Fruit fly (Drosophila melanogaster) whole organism, embryonic: Measurements from ENCODE around the gene Uggt.
A peak's percentile ranks its signal among the peaks of the same experiment; 100 is the strongest.

Experiments
- Ada2b ChIP-seq: fragments of 200-800 bp; sonication (Bioruptor generic); IDR thresholded peaks from 2 replicates; pipeline ENCODE4 v1.3.6; 2022; ENCODE audit warnings: missing biosample characterization, missing genetic modification characterization
- C15 ChIP-seq: fragments of 200-800 bp; sonication (Bioruptor generic); IDR thresholded peaks from 3 replicates; pipeline ENCODE4 v1.3.6; 2022; ENCODE audit warnings: missing biosample characterization, missing genetic modification characterization
- CG12744 ChIP-seq: fragments of 200-800 bp; sonication (Bioruptor generic); optimal IDR thresholded peaks from 2 replicates; lab custom pipeline; 2016; ENCODE audit warnings: missing biosample characterization, missing genetic modification characterization
- CG12769 ChIP-seq: fragments of 200-800 bp; sonication (Bioruptor generic); optimal IDR thresholded peaks from 2 replicates; lab custom pipeline; 2019; ENCODE audit warnings: missing biosample characterization, mild to moderate bottlenecking, missing genetic modification characterization, moderate library complexity
- CG13287 ChIP-seq: fragments of 200-800 bp; sonication (Bioruptor generic); IDR thresholded peaks from 2 replicates; pipeline ENCODE4 v1.3.6; 2022; ENCODE audit warnings: missing biosample characterization, missing genetic modification characterization; ENCODE audit not compliant: partially characterized antibody
- CG17361 ChIP-seq: fragments of 200-800 bp; sonication (Bioruptor generic); IDR thresholded peaks from 3 replicates; pipeline ENCODE4 v1.3.6; 2022; ENCODE audit warnings: missing biosample characterization, missing genetic modification characterization
- CG17612 ChIP-seq: fragments of 200-800 bp; sonication (Bioruptor generic); IDR thresholded peaks from 2 replicates; pipeline ENCODE4 v1.3.6; 2022; ENCODE audit warnings: missing biosample characterization, missing genetic modification characterization
- CG18599 ChIP-seq: fragments of 200-800 bp; sonication (Bioruptor generic); optimal IDR thresholded peaks from 3 replicates; lab custom pipeline; 2017; ENCODE audit warnings: missing biosample characterization, missing genetic modification characterization, mild to moderate bottlenecking, moderate library complexity, missing genetic modification reagents
- CG31441 ChIP-seq: fragments of 200-800 bp; sonication (Bioruptor generic); IDR thresholded peaks from 2 replicates; pipeline ENCODE4 v1.3.6; 2022; ENCODE audit warnings: missing biosample characterization, missing genetic modification characterization
- CG42726 ChIP-seq: fragments of 200-800 bp; sonication (Bioruptor generic); IDR thresholded peaks from 2 replicates; pipeline ENCODE4 v1.3.6; 2022; ENCODE audit warnings: missing biosample characterization, missing genetic modification characterization; ENCODE audit not compliant: partially characterized antibody
- CG4282 ChIP-seq: fragments of 200-800 bp; sonication (Bioruptor generic); optimal IDR thresholded peaks from 2 replicates; lab custom pipeline; 2016; ENCODE audit warnings: missing biosample characterization, missing genetic modification characterization
- CG4617 ChIP-seq: fragments of 200-800 bp; sonication (Bioruptor generic); optimal IDR thresholded peaks from 3 replicates; lab custom pipeline; 2016; ENCODE audit warnings: missing biosample characterization, missing genetic modification characterization, borderline replicate concordance
- CG6175 ChIP-seq: fragments of 200-800 bp; sonication (Bioruptor generic); IDR thresholded peaks from 3 replicates; pipeline ENCODE4 v1.3.6; 2022; ENCODE audit warnings: missing biosample characterization, missing genetic modification characterization
- CG6813 ChIP-seq: fragments of 200-800 bp; sonication (Bioruptor generic); optimal IDR thresholded peaks from 2 replicates; lab custom pipeline; 2017; ENCODE audit warnings: missing biosample characterization, missing genetic modification characterization, mild to moderate bottlenecking, moderate library complexity, missing genetic modification reagents
- CG7839 ChIP-seq: fragments of 200-800 bp; sonication (Bioruptor generic); optimal IDR thresholded peaks from 3 replicates; lab custom pipeline; 2018; ENCODE audit warnings: missing biosample characterization, mild to moderate bottlenecking, missing genetic modification characterization, moderate library complexity
- CG7963 ChIP-seq: fragments of 200-800 bp; sonication (Bioruptor generic); IDR thresholded peaks from 3 replicates; pipeline ENCODE4 v1.3.6; 2022; ENCODE audit warnings: missing biosample characterization, missing genetic modification characterization; ENCODE audit not compliant: partially characterized antibody
- CG8359 ChIP-seq: fragments of 200-800 bp; sonication (Bioruptor generic); optimal IDR thresholded peaks from 2 replicates; lab custom pipeline; 2017; ENCODE audit warnings: missing biosample characterization, mild to moderate bottlenecking, missing genetic modification characterization, borderline replicate concordance
- CG9215 ChIP-seq: fragments of 200-800 bp; sonication (Bioruptor generic); IDR thresholded peaks from 2 replicates; pipeline ENCODE4 v1.3.6; 2022; ENCODE audit warnings: missing biosample characterization, missing genetic modification characterization
- CG9817 ChIP-seq: fragments of 200-800 bp; sonication (Bioruptor generic); optimal IDR thresholded peaks from 2 replicates; lab custom pipeline; 2018; ENCODE audit warnings: missing biosample characterization, mild to moderate bottlenecking, missing genetic modification characterization, moderate library complexity
- Dad ChIP-seq: fragments of 200-800 bp; sonication (Bioruptor generic); optimal IDR thresholded peaks from 3 replicates; lab custom pipeline; 2016; ENCODE audit warnings: missing biosample characterization, missing genetic modification characterization
- Dll ChIP-seq: fragments of 200-800 bp; sonication (Bioruptor generic); IDR thresholded peaks from 4 replicates; pipeline ENCODE4 v1.3.6; 2022; ENCODE audit warnings: missing biosample characterization, missing genetic modification characterization; ENCODE audit not compliant: partially characterized antibody
- Drgx ChIP-seq: fragments of 200-800 bp; sonication (Bioruptor generic); IDR thresholded peaks from 2 replicates; pipeline ENCODE4 v1.3.6; 2022; ENCODE audit warnings: missing biosample characterization, missing genetic modification characterization
- Elba2 ChIP-seq: fragments of 200-800 bp; sonication (Bioruptor generic); optimal IDR thresholded peaks from 3 replicates; lab custom pipeline; 2016; ENCODE audit warnings: missing biosample characterization, missing genetic modification characterization
- Ets65A ChIP-seq: fragments of 200-800 bp; sonication (Bioruptor generic); peaks from one replicate; lab custom pipeline; 2016; ENCODE audit warnings: missing biosample characterization, missing genetic modification characterization
- Gsc ChIP-seq: fragments of 200-800 bp; sonication (Bioruptor generic); IDR thresholded peaks from 2 replicates; pipeline ENCODE4 v1.3.6; 2022; ENCODE audit warnings: missing biosample characterization, missing genetic modification characterization
- HHEX ChIP-seq: fragments of 200-800 bp; sonication (Bioruptor generic); optimal IDR thresholded peaks from 3 replicates; lab custom pipeline; 2017; ENCODE audit warnings: missing biosample characterization, mild to moderate bottlenecking, missing genetic modification characterization, missing genetic modification reagents
- Hsf ChIP-seq: fragments of 200-800 bp; sonication (Bioruptor generic); optimal IDR thresholded peaks from 3 replicates; lab custom pipeline; 2016; ENCODE audit warnings: missing biosample characterization, missing genetic modification characterization
- Lhr ChIP-seq: fragments of 200-800 bp; sonication (Bioruptor generic); optimal IDR thresholded peaks from 3 replicates; lab custom pipeline; 2017; ENCODE audit warnings: mild to moderate bottlenecking, missing biosample characterization, missing genetic modification reagents, missing genetic modification characterization
- MBD-R2 ChIP-seq: fragments of 200-800 bp; sonication (Bioruptor generic); IDR thresholded peaks from 2 replicates; pipeline ENCODE4 v1.3.6; 2022; ENCODE audit warnings: missing biosample characterization, missing genetic modification characterization
- Nf-YA ChIP-seq: fragments of 200-800 bp; sonication (Bioruptor generic); IDR thresholded peaks from 2 replicates; pipeline ENCODE4 v1.3.6; 2022; ENCODE audit warnings: missing biosample characterization, missing genetic modification characterization
- al ChIP-seq: fragments of 200-800 bp; sonication (Bioruptor generic); IDR thresholded peaks from 2 replicates; pipeline ENCODE4 v1.3.6; 2022; ENCODE audit warnings: missing biosample characterization, missing genetic modification characterization
- amos ChIP-seq: fragments of 200-800 bp; sonication (Bioruptor generic); IDR thresholded peaks from 2 replicates; pipeline ENCODE4 v1.3.6; 2022; ENCODE audit warnings: missing biosample characterization, missing genetic modification characterization; ENCODE audit not compliant: partially characterized antibody
- aop ChIP-seq: fragments of 200-800 bp; sonication (Bioruptor generic); IDR thresholded peaks from 2 replicates; pipeline ENCODE4 v1.3.6; 2022; ENCODE audit warnings: missing biosample characterization, missing genetic modification characterization
- ato ChIP-seq: fragments of 200-800 bp; sonication (Bioruptor generic); IDR thresholded peaks from 2 replicates; pipeline ENCODE4 v1.3.6; 2022; ENCODE audit warnings: missing biosample characterization, missing genetic modification characterization; ENCODE audit not compliant: partially characterized antibody
- chinmo ChIP-seq: fragments of 200-800 bp; sonication (Bioruptor generic); IDR thresholded peaks from 4 replicates; pipeline ENCODE4 v1.3.6; 2022; ENCODE audit warnings: missing biosample characterization, missing genetic modification characterization; ENCODE audit not compliant: partially characterized antibody
- nerfin-2 ChIP-seq: fragments of 200-800 bp; sonication (Bioruptor generic); IDR thresholded peaks from 2 replicates; pipeline ENCODE4 v1.3.6; 2022; ENCODE audit warnings: missing biosample characterization, missing genetic modification characterization; ENCODE audit not compliant: partially characterized antibody
- pfk ChIP-seq: fragments of 200-800 bp; sonication (Bioruptor generic); optimal IDR thresholded peaks from 2 replicates; lab custom pipeline; 2018; ENCODE audit warnings: missing biosample characterization, mild to moderate bottlenecking, missing genetic modification characterization, moderate library complexity
- rib ChIP-seq: fragments of 200-800 bp; sonication (Bioruptor generic); IDR thresholded peaks from 2 replicates; pipeline ENCODE4 v1.3.6; 2022; ENCODE audit warnings: missing biosample characterization, missing genetic modification characterization
- sc ChIP-seq, 3 experiments: fragments of >200 bp in 2 of 3; fragments of 200-800 bp in 1 of 3; sonication (Bioruptor generic) in 1 of 3; optimal IDR thresholded peaks; 2 replicates in 2 of 3; 3 replicates in 1 of 3; lab custom pipeline; 2017; ENCODE audit warnings: mild to moderate bottlenecking in 1 of 3, missing biosample characterization in 1 of 3, missing genetic modification characterization in 1 of 3, missing genetic modification reagents in 1 of 3
- scrt ChIP-seq: fragments of 200-800 bp; sonication (Bioruptor generic); optimal IDR thresholded peaks from 2 replicates; lab custom pipeline; 2018; ENCODE audit warnings: missing biosample characterization, mild to moderate bottlenecking, missing genetic modification characterization, moderate library complexity
- sens ChIP-seq: fragments of 200-800 bp; sonication (Bioruptor generic); peaks from one replicate; lab custom pipeline; 2016; ENCODE audit warnings: missing biosample characterization, missing genetic modification characterization
- so ChIP-seq: fragments of 200-800 bp; sonication (Bioruptor generic); IDR thresholded peaks from 3 replicates; pipeline ENCODE4 v1.3.6; 2022; ENCODE audit warnings: missing biosample characterization, missing genetic modification characterization
- tna ChIP-seq: fragments of 200-800 bp; sonication (Bioruptor generic); IDR thresholded peaks from 2 replicates; pipeline ENCODE4 v1.3.6; 2022; ENCODE audit warnings: missing biosample characterization, missing genetic modification characterization; ENCODE audit not compliant: partially characterized antibody

Gene Uggt

DNA sequence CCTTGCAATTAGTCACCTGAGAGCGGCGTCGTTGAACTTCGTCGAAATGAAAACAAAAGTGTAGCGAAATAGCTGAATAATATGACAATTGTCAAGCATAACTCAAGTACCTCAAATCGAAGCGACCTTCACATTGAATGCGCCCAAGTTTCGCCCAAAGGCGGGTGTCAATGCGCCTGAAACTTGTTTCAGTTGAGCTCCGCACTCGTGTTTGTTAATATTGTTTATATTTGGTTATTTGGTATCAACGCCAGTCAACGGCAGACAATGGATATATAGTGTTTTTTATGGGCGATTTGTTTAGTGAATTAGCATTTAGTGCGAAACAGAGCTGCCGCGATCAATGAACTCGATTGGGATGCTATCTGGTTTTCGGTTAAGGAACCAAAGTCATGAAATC, 10.7 kb upstream of the Uggt start:
- TF ChIP-seq MBD-R2 (GFP tag; lab: Robert Waterston, UW) (no peak), Ets65A (GFP tag; lab: Kevin White, UChicago) (peak; percentile 44), Dad (GFP tag; lab: Kevin White, UChicago) (no peak), chinmo (peak; percentile 65; the same call in 1 of the 4 replicates), C15 (no peak), CG12769 (tag; lab: Kevin White, UChicago) (peak; percentile 25)

DNA sequence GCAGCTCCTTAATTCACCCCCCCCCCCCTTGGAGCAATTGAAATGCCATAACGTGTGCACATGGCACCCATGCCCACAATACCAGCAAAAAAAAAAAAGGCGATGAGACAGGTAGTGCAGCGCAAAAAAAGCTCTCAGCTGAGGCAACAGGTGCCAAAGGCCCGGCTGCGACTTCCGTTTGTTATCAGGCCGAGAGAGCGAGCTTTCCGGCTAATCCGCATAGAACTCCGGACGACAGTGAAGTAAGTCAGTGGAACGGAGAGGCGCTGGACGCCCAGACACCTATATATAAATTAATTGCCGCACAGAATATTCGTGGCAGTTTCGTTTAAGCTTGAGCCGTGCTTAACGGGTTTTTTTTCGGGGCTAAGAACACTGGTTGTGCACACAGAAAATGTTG, 9.2 kb upstream of the Uggt start, which contains the start of gene CG6865:
Gene CG6865 (plus strand): TSS at position 321 of the 400 bp plus-strand sequence.
- TF ChIP-seq al (GFP tag; lab: Robert Waterston, UW) (no peak), CG12744 (GFP tag; lab: Kevin White, UChicago) (no peak), scrt (GFP tag; lab: Kevin White, UChicago) (peak; percentile 81), Elba2 (GFP tag; lab: Kevin White, UChicago) (no peak), chinmo (0 out of 4 replicates have a peak, but pooled peaks have one; percentile 67), CG31441 (GFP tag; lab: Robert Waterston, UW) (no peak)

DNA sequence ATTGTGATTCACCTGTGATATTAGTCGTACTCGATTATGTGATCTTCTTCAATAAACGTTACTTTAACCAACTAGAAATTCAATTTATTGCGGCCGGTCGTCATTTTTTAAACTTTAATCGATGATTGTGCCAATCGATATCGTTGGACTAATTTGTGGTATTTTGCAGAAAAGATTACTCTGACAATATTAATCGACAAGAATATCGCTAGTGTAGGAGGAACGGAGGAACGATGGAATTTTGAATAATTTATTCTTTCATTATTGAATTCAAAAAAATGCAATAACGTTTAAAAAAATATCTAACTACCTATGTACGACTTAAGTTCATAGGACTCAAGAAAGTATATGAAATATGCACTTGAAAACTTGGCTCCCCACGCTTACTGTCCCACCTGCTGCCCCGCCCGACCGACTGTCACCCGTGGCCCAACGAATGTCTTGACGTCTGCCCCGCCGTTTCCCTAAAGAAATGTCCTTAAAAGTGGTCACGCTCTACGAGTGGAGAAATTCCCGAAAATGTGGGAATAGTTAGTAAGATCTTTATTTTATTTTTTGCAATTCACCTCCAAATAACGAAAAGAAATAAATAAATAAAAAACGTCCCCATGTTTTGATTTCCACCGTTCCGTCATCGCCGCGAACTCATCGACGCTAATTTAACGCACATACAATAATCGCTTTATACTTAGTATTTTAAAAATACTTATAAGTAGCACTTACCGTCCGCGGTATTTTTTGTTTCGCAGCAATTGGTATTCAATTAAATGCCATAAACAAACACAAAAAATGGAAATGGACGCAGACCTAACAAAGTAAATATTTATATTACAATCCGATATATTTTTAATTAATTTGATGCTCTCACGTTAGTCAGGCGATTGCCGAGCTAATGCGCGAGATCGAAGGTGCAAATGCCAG, 6.8 kb upstream of the Uggt start, which contains the start of gene CG14074:
Gene CG14074 (plus strand): TSS at position 779 of the 921 bp plus-strand sequence.
- TF ChIP-seq Drgx (GFP tag; lab: Robert Waterston, UW) (no peak), Hsf (GFP tag; lab: Kevin White, UChicago) (peak; percentile 7), sens (GFP tag; lab: Kevin White, UChicago) (no peak), CG7839 (tag; lab: Kevin White, UChicago) (no peak), pfk (GFP tag; lab: Kevin White, UChicago) (peak; percentile 90), CG17612 (GFP tag; lab: Robert Waterston, UW) (no peak), CG13287 (peak; percentile 56), CG4282 (GFP tag; lab: Kevin White, UChicago) (no peak), CG42726 (no peak), CG9817 (no peak), CG18599 (GFP tag; lab: Kevin White, UChicago) (no peak), tna (GFP tag; lab: Robert Waterston, UW) (peak; percentile 37; the same call in 1 of the 2 replicates), CG6175 (GFP tag; lab: Robert Waterston, UW) (no peak), amos (GFP tag; lab: Robert Waterston, UW) (peak; percentile 81), nerfin-2 (GFP tag; lab: Robert Waterston, UW) (peak; percentile 64), rib (GFP tag; lab: Robert Waterston, UW) (no peak), CG8359 (GFP tag; lab: Kevin White, UChicago) (no peak), Nf-YA (GFP tag; lab: Robert Waterston, UW) (no peak), so (GFP tag; lab: Robert Waterston, UW) (no peak), sc (optimal IDR thresholded peaks at IDR 0.05; lab: Kevin White, UChicago) (no peak), sc (GFP tag; optimal IDR thresholded peaks at IDR 0.05; lab: Kevin White, UChicago) (no peak), CG6813 (no peak), ato (peak; percentile 69; the same call in 1 of the 2 replicates), CG9215 (no peak), Gsc (GFP tag; lab: Robert Waterston, UW) (no peak), CG17361 (GFP tag; lab: Robert Waterston, UW) (0 out of 3 replicates have a peak, but pooled peaks have one; percentile 36), Lhr (peak; percentile 9), aop (GFP tag; lab: Robert Waterston, UW) (no peak), Ets65A (GFP tag; lab: Kevin White, UChicago) (peak; percentile 43), HHEX (GFP tag; lab: Kevin White, UChicago) (no peak), Ada2b (GFP tag; lab: Robert Waterston, UW) (no peak), CG4617 (GFP tag; lab: Kevin White, UChicago) (peak; percentile 13), Dll (peak; percentile 63; the same call in 1 of the 4 replicates), CG7963 (GFP tag; lab: Robert Waterston, UW) (peak; percentile 68)
